Worm (Caenorhabditis elegans) whole organism, L3 larva: ENCODE data around the gene C18H7.7.

Experiments
- ZK546.5 ChIP-seq: sonication (generic microtip); optimal IDR thresholded peaks from 2 replicates; lab custom pipeline; 2017; ENCODE audit warnings: missing biosample characterization, missing genetic modification characterization
- ama-1 ChIP-seq: fragments of 150-350 bp; optimal IDR thresholded peaks from 2 replicates; lab custom pipeline; 2018
- pha-4 ChIP-seq: fragments of 150-350 bp; optimal IDR thresholded peaks from 2 replicates; lab custom pipeline; 2014; ENCODE audit warnings: missing biosample characterization, missing genetic modification reagents, missing genetic modification characterization
- snpc-4 ChIP-seq: fragments of 150-350 bp; optimal IDR thresholded peaks from 2 replicates; lab custom pipeline; 2014; ENCODE audit warnings: missing biosample characterization, missing genetic modification characterization

- no peak for TF ChIP-seq snpc-4 (tag; lab: Kevin White, UChicago)
- TF ChIP-seq ZK546.5 (tag; lab: Kevin White, UChicago), result no peak
- no peak for TF ChIP-seq pha-4
- TF ChIP-seq ama-1 (lab: Kevin White, UChicago), result no peak
Measured at ce11 chrIV:584039-584438, 12.2 kb downstream of the C18H7.7 start.
